Worm (Caenorhabditis elegans): Measurements from ENCODE around the gene Y43F8B.28.

Gene Y43F8B.28

DNA sequence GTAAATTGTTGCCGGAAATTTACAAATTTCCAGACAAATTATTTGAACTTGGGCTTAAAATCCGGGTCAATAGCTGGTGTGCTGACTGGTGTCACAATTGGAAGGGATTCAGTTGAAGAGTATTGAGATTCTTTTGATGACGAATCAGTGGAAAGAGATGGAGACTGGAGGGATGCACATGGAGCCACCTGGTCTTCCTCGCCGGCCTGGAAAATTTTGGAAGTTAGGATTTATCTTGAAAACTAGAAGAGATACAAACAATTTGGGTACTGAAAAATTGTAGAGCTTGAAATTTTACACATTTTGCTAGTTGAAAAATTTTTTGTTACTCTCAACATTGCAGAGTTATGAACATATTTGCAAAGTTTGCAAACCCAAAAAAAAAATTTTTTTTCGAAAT is 35.0 kb downstream of the Y43F8B.28 start:
- TF ChIP-seq lin-13 (GFP tag; optimal IDR thresholded peaks at IDR 0.05) (no peak), nhr-77 (tag; optimal IDR thresholded peaks at IDR 0.05) (no peak), nhr-10 (tag; optimal IDR thresholded peaks at IDR 0.05) (no peak), elt-3 (tag; optimal IDR thresholded peaks at IDR 0.05) (no peak), lin-39 (tag; optimal IDR thresholded peaks at IDR 0.05) (no peak), ztf-4 (tag; optimal IDR thresholded peaks at IDR 0.05) (peak; percentile 53), snpc-4 (tag; optimal IDR thresholded peaks at IDR 0.05) (no peak), nhr-21 (tag; optimal IDR thresholded peaks at IDR 0.05) (no peak), Y55F3AM.14 (GFP tag; optimal IDR thresholded peaks at IDR 0.05) (peak; percentile 20), dmd-4 (tag; optimal IDR thresholded peaks at IDR 0.05) (no peak), C34F6.9 (tag; optimal IDR thresholded peaks at IDR 0.05) (no peak), ama-1 (optimal IDR thresholded peaks at IDR 0.05) (peak; percentile 76), nhr-11 (tag; optimal IDR thresholded peaks at IDR 0.05) (no peak)

DNA sequence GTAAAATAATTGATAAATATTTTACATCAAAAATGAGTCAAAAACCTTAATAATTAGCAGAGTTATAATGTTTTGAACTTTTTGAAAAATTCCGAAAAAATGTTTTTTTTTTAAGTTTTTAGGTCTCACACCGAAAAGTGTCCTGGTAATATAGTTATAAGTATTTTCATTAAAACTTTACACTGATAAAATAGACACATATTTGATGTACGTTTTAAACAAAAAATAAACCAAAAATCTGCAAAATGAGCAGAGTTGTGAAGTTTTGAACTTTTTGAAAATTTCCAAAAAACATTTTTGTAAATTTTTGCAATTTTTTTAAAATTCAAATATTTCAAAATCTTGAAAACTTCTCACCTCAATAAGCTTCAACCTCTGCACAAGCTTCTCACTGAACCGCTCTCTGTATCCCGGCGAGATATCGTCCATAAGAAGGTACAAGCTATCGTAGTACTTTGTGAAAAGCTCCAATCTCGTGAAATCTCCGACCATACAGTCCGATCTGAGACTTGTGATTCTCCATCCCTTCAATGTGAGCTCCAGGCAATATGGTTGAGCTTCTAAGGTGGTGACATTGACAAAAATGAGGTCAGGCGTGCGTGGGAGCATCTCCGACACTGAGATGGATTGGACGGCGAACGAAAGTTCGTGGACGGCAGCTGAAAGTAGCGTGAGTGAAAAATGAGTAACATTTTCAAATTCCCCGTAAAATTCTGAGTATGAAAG is 35.6 kb downstream of the Y43F8B.28 start:
- TF ChIP-seq crh-2 (tag; optimal IDR thresholded peaks at IDR 0.05) (no peak), sma-3 (GFP tag; optimal IDR thresholded peaks at IDR 0.05) (no peak), nhr-21 (tag; optimal IDR thresholded peaks at IDR 0.05) (no peak), ama-1 (optimal IDR thresholded peaks at IDR 0.05) (peak; percentile 52)

DNA sequence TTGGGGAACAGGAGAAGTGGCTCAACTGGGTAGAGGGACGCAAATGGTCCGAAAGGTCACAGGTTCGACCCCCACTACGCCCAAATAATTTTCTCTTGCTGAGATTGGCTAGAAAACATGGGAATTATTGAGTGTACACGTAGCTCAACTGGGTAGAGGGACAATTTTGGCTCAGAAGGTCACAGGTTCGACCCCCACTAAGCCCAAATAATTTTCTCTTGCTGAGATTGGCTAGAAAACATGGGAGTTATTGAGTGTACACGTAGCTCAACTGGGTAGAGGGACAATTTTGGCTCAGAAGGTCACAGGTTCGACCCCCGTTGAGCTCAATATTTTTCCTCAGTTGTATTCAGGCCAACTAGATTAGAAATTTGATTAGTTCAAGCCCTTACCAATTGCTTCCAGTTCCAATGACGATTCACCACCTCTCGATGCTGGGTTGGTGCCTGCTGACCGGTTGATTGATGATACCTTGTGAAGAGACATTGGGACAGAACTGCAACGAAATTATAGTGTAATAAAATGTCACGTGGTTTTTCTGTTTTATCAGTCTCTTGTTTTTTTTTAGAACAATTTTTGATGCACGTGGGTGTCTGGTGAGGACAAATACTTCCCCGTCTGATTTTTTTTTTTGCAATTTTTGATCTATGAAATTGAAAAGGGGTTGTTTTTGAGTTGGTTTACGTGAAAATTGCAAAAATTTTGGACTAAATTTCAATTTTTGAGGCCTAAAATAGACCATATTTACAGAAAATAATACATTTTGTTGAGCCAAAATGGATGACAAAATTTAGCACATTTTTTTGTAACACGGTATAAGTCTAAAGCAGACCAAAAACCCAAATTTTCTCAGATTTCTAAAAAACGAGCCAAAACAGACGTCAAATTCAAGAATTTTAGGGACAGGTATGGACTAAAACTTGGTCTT is 36.5 kb downstream of the Y43F8B.28 start:
- TF ChIP-seq F13H6.1 (tag; optimal IDR thresholded peaks at IDR 0.05) (no peak), mab-5 (tag; optimal IDR thresholded peaks at IDR 0.05) (no peak), sma-9 (GFP tag; optimal IDR thresholded peaks at IDR 0.05) (peak; percentile 85), sma-9 (tag; optimal IDR thresholded peaks at IDR 0.05) (no peak), nhr-12 (tag; optimal IDR thresholded peaks at IDR 0.05) (no peak), C34F6.9 (tag; optimal IDR thresholded peaks at IDR 0.05) (peak; percentile 20), lsy-2 (tag; optimal IDR thresholded peaks at IDR 0.05) (peak in 1 of 2 experiments; percentile 57), nhr-25 (tag; optimal IDR thresholded peaks at IDR 0.05) (peak; percentile 52), R02D3.7 (tag; optimal IDR thresholded peaks at IDR 0.05) (no peak), elt-3 (tag; optimal IDR thresholded peaks at IDR 0.05) (no peak), peb-1 (tag; optimal IDR thresholded peaks at IDR 0.05) (no peak), alr-1 (tag; optimal IDR thresholded peaks at IDR 0.05) (no peak), aly-2 (tag; optimal IDR thresholded peaks at IDR 0.05) (no peak), mdl-1 (tag; optimal IDR thresholded peaks at IDR 0.05) (peak in 1 of 2 experiments; percentile 34), nhr-129 (tag; optimal IDR thresholded peaks at IDR 0.05) (peak; percentile 26), Y55F3AM.14 (GFP tag; optimal IDR thresholded peaks at IDR 0.05) (peak; percentile 25)

DNA sequence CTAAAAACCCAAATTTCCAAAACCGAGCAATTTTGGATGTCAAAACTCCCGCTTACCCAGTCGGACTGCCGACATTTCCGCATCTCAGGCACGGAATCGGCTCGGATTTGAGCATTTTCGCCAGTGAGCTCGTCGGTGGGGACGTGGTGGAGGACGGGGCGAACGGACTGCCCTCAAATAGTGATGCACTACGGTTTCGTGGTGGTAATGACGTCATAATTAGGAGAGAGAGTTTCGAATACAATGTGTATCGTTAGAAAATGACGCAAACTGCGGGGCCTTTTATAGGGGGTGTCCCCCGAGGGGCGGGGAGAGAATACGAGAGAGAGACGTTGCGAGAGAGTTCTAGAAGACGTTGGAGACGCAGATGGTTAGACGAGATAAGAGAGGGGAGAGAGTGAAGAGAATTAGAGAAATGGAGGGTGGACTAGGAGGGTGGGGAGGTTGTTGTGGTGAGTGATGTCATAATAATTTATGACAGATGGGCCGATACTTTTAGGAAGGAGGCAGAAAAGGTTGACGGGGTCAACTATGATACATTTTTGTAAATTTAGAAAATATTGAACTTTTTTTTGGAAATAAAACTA is 37.5 kb downstream of the Y43F8B.28 start:
- TF ChIP-seq gmeb-1 (tag; optimal IDR thresholded peaks at IDR 0.05) (peak; percentile 77), blmp-1 (tag; optimal IDR thresholded peaks at IDR 0.05; ENCODE audit: insufficient read depth) (peak; percentile 77), ztf-4 (tag; optimal IDR thresholded peaks at IDR 0.05) (peak; percentile 92), R02D3.7 (tag; optimal IDR thresholded peaks at IDR 0.05) (no peak), sma-9 (GFP tag; optimal IDR thresholded peaks at IDR 0.05) (peak; percentile 98), sma-9 (tag; optimal IDR thresholded peaks at IDR 0.05) (peak; percentile 30), nhr-129 (tag; optimal IDR thresholded peaks at IDR 0.05) (peak; percentile 88), ZK546.5 (tag; optimal IDR thresholded peaks at IDR 0.05) (no peak), unc-62 (GFP tag; optimal IDR thresholded peaks at IDR 0.05) (peak; percentile 73), sma-3 (GFP tag; optimal IDR thresholded peaks at IDR 0.05) (peak; percentile 96), lsy-2 (tag; optimal IDR thresholded peaks at IDR 0.05) (peak; percentile 65 to 89), crh-2 (tag; optimal IDR thresholded peaks at IDR 0.05) (peak; percentile 93), Y55F3AM.14 (GFP tag; optimal IDR thresholded peaks at IDR 0.05) (peak; percentile 88), unc-39 (tag; optimal IDR thresholded peaks at IDR 0.05) (no peak), ceh-82 (tag; optimal IDR thresholded peaks at IDR 0.05) (peak; percentile 14), skn-1 (tag; optimal IDR thresholded peaks at IDR 0.05) (no peak), zag-1 (tag; optimal IDR thresholded peaks at IDR 0.05) (peak; percentile 81), lin-39 (tag; optimal IDR thresholded peaks at IDR 0.05) (peak; percentile 11), unc-55 (GFP tag; optimal IDR thresholded peaks at IDR 0.05) (peak; percentile 91), mdl-1 (tag; optimal IDR thresholded peaks at IDR 0.05) (peak; percentile 75 to 89), elt-1 (tag; optimal IDR thresholded peaks at IDR 0.05) (no peak), ama-1 (optimal IDR thresholded peaks at IDR 0.05) (peak; percentile 94), lin-13 (GFP tag; optimal IDR thresholded peaks at IDR 0.05) (peak; percentile 90), snpc-4 (tag; optimal IDR thresholded peaks at IDR 0.05) (peak; percentile 62), alr-1 (tag; optimal IDR thresholded peaks at IDR 0.05) (no peak), mab-5 (tag; optimal IDR thresholded peaks at IDR 0.05) (peak; percentile 97), egl-27 (tag; optimal IDR thresholded peaks at IDR 0.05) (peak; percentile 93), peb-1 (tag; optimal IDR thresholded peaks at IDR 0.05) (no peak), nhr-25 (tag; optimal IDR thresholded peaks at IDR 0.05) (peak; percentile 94), nhr-23 (tag; optimal IDR thresholded peaks at IDR 0.05) (no peak), sem-4 (tag; optimal IDR thresholded peaks at IDR 0.05) (peak; percentile 91)
